Worm (Caenorhabditis elegans) whole organism, L2 larva: ENCODE results near the gene C01C4.2.

Source experiments
- R02D3.7 ChIP-seq: fragments of 150-350 bp; optimal IDR thresholded peaks from 2 replicates; lab custom pipeline; 2014; ENCODE audit warnings: missing biosample characterization, missing genetic modification characterization
- aly-2 ChIP-seq: fragments of 150-350 bp; optimal IDR thresholded peaks from 2 replicates; lab custom pipeline; 2014; ENCODE audit warnings: missing biosample characterization, missing genetic modification characterization
- egl-27 ChIP-seq: sonication (generic microtip); optimal IDR thresholded peaks from 3 replicates; lab custom pipeline; 2017; ENCODE audit warnings: missing biosample characterization, missing genetic modification reagents, missing genetic modification characterization
- elt-1 ChIP-seq: fragments of 150-350 bp; optimal IDR thresholded peaks from 2 replicates; lab custom pipeline; 2014; ENCODE audit warnings: missing biosample characterization, missing genetic modification characterization
- elt-3 ChIP-seq: sonication (generic microtip); optimal IDR thresholded peaks from 2 replicates; lab custom pipeline; 2017; ENCODE audit warnings: missing biosample characterization, missing genetic modification characterization
- mab-5 ChIP-seq: fragments of 150-350 bp; optimal IDR thresholded peaks from 2 replicates; lab custom pipeline; 2014; ENCODE audit warnings: missing biosample characterization, missing genetic modification characterization
- nhr-12 ChIP-seq: fragments of 150-350 bp; optimal IDR thresholded peaks from 2 replicates; lab custom pipeline; 2014; ENCODE audit warnings: missing biosample characterization, missing genetic modification characterization
- nhr-25 ChIP-seq: fragments of 150-350 bp; sonication (generic microtip); optimal IDR thresholded peaks from 3 replicates; lab custom pipeline; 2014; ENCODE audit warnings: missing biosample characterization, missing genetic modification characterization
- nhr-6 ChIP-seq: fragments of 150-350 bp; optimal IDR thresholded peaks from 2 replicates; lab custom pipeline; 2014; ENCODE audit warnings: missing biosample characterization, missing genetic modification characterization
- nhr-77 ChIP-seq: fragments of 150-350 bp; optimal IDR thresholded peaks from 2 replicates; lab custom pipeline; 2014; ENCODE audit warnings: missing biosample characterization, missing genetic modification characterization
- unc-39 ChIP-seq: fragments of 150-350 bp; optimal IDR thresholded peaks from 2 replicates; lab custom pipeline; 2014; ENCODE audit warnings: missing biosample characterization, missing genetic modification characterization
- unc-62 ChIP-seq: fragments of 150-350 bp; optimal IDR thresholded peaks from 2 replicates; lab custom pipeline; 2014; ENCODE audit warnings: missing biosample characterization, missing genetic modification reagents, missing genetic modification characterization
- zag-1 ChIP-seq: fragments of 150-350 bp; optimal IDR thresholded peaks from 2 replicates; lab custom pipeline; 2014; ENCODE audit warnings: missing biosample characterization, missing genetic modification characterization
- ztf-11 ChIP-seq: sonication (generic microtip); optimal IDR thresholded peaks from 2 replicates; lab custom pipeline; 2017; ENCODE audit warnings: missing biosample characterization, missing genetic modification characterization

DNA sequence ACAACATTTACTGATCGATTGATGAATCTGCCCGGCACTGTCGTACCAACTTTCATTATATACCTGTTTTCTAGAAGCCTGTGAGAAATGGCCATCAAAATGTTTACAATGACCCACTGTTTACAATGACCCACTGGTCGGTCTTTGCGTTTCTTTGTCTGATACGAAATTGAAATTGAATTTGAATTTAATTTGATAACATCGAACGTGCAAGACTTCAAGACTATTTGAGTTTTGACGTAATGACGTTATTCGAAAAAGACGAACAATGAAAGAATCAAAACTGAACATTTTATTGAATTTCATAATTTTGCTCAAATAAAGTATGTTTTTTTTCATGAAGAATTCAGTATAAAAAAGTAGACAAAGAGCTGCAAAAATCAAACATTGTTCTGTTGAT is 42.9 kb upstream of the C01C4.2 start, which contains the start of gene C02F12.5:
- TF ChIP-seq R02D3.7 (tag; lab: Kevin White, UChicago) (no peak), aly-2 (tag; lab: Kevin White, UChicago) (no peak), nhr-25 (tag; lab: Kevin White, UChicago) (no peak), elt-3 (tag; lab: Kevin White, UChicago) (no peak), nhr-6 (tag; lab: Kevin White, UChicago) (no peak), egl-27 (tag; lab: Kevin White, UChicago) (no peak), mab-5 (tag; lab: Kevin White, UChicago) (no peak), ztf-11 (tag; lab: Kevin White, UChicago) (no peak), elt-1 (tag; lab: Kevin White, UChicago) (no peak), zag-1 (tag; lab: Kevin White, UChicago) (no peak), unc-39 (tag; lab: Kevin White, UChicago) (no peak), unc-62 (no peak), nhr-77 (tag; lab: Kevin White, UChicago) (no peak), nhr-12 (tag; lab: Kevin White, UChicago) (no peak)
